Worm (Caenorhabditis elegans): Measurements from ENCODE around the gene ttr-1.

DNA sequence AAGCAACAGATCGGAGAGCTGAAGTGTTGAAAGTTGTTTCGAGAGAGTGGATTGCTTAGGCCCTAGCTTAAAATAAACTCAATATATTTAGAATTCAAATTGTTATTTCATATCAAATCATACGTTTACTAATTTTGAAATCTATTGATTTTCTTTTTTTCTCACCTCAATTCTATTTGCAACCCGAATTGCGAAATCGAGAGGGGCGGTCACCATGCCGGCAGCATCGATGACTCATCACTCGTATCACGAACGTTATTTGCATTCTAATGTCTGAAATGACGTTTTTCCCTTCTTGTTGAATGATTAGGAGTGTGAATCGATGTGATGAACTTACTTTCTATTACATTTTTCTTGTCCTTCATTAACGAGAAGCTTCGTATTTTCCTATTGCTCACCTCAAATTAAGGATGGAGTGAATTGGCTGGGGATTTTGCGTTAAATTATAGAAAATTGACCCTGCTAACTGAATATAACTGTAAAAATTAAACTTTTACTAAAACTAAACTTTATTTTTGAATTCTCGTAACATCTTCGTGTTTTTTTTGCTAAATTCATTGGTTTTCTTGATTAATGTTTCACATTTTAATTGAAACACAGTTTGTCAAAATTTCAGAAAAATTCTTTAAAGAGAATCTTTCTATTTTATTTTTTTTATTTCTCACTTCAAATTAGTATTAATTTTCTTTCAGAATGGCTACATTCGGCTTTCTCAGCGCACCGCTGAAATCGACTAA, 28.0 kb downstream of the ttr-1 start, which contains the start of gene alx-1:
- no peak for TF ChIP-seq lin-40 (tag; optimal IDR thresholded peaks at IDR 0.05)
- no peak for TF ChIP-seq snpc-4 (GFP tag; optimal IDR thresholded peaks at IDR 0.05)
- TF ChIP-seq snpc-4 (tag; optimal IDR thresholded peaks at IDR 0.05): peak in 1 of 4 experiments; percentile 9
- no peak for TF ChIP-seq tbp1 (GFP tag; optimal IDR thresholded peaks at IDR 0.05)
- TF ChIP-seq Y53F4B.3 (GFP tag; IDR thresholded peaks at IDR 0.05): no peak
- TF ChIP-seq ets-4 (GFP tag; optimal IDR thresholded peaks at IDR 0.05): no peak

Measured in whole organism, young adult.